Worm (Caenorhabditis elegans) whole organism, late embryonic: Measurements from ENCODE around the gene K08F4.5.

Experiments used
- K02D7.2 ChIP-seq: sonication (generic microtip); optimal IDR thresholded peaks from 2 replicates; lab custom pipeline; 2017; ENCODE audit warnings: mild to moderate bottlenecking, missing genetic modification characterization, missing compliant biosample characterization
- T23F11.4 ChIP-seq: fragments of 200-800 bp; sonication (Bioruptor generic); optimal IDR thresholded peaks from 2 replicates; lab custom pipeline; 2018; ENCODE audit warnings: mild to moderate bottlenecking, missing genetic modification characterization, missing compliant biosample characterization
- hlh-6 ChIP-seq: sonication (generic microtip); optimal IDR thresholded peaks from 2 replicates; lab custom pipeline; 2016; ENCODE audit warnings: missing genotype, missing genetic modification characterization, missing compliant biosample characterization

The K08F4.5 gene

ce11 chrIV:10085401-10086187 is 50.1 kb downstream of the K08F4.5 start, which contains the start of the genes col-2 and ndc-80 (continued):
- no peak for TF ChIP-seq hlh-6 (tag; lab: Kevin White, UChicago)
- TF ChIP-seq T23F11.4 (GFP tag; lab: Kevin White, UChicago), result no peak
- no peak for TF ChIP-seq K02D7.2 (tag; lab: Kevin White, UChicago)
